Worm (Caenorhabditis elegans): ENCODE measurements around the gene bcas-2.

bcas-2 gene

ce11 chrIII:6283024-6283423 lies 37.4 kb upstream of the bcas-2 start:
- TF ChIP-seq nhr-11 (tag; optimal IDR thresholded peaks at IDR 0.05) (no peak), ama-1 (optimal IDR thresholded peaks at IDR 0.05) (no peak), tbx-2 (tag; optimal IDR thresholded peaks at IDR 0.05) (no peak), nhr-25 (tag; optimal IDR thresholded peaks at IDR 0.05) (no peak), ceh-9 (tag; optimal IDR thresholded peaks at IDR 0.05) (no peak), lin-15B (tag; optimal IDR thresholded peaks at IDR 0.05) (no peak), ztf-11 (tag; optimal IDR thresholded peaks at IDR 0.05) (no peak), nfya-1 (tag; optimal IDR thresholded peaks at IDR 0.05; ENCODE audit: insufficient read depth) (no peak), aly-2 (tag; optimal IDR thresholded peaks at IDR 0.05) (no peak), sea-2 (GFP tag; optimal IDR thresholded peaks at IDR 0.05) (no peak)

ce11 chrIII:6280070-6280596 lies 34.5 kb upstream of the bcas-2 start, which contains the start of gene hmg-1.2:
hmg-1.2 (plus strand) TSS chrIII:6280380.
- TF ChIP-seq daf-12 (tag; optimal IDR thresholded peaks at IDR 0.05) (no peak), elt-2 (tag; optimal IDR thresholded peaks at IDR 0.05) (peak; percentile 66), mdl-1 (tag; optimal IDR thresholded peaks at IDR 0.05) (no peak), ceh-82 (tag; optimal IDR thresholded peaks at IDR 0.05) (no peak), nfya-1 (tag; optimal IDR thresholded peaks at IDR 0.05; ENCODE audit: insufficient read depth) (peak; percentile 89), eor-1 (tag; optimal IDR thresholded peaks at IDR 0.05) (no peak), unc-62 (GFP tag; optimal IDR thresholded peaks at IDR 0.05) (peak; percentile 85), ZK546.5 (tag; optimal IDR thresholded peaks at IDR 0.05) (no peak), elt-3 (tag; optimal IDR thresholded peaks at IDR 0.05) (peak in 1 of 3 experiments; percentile 44), jun-1 (tag; optimal IDR thresholded peaks at IDR 0.05) (peak; percentile 88), pha-4 (tag; optimal IDR thresholded peaks at IDR 0.05) (peak; percentile 44), hmg-11 (tag; optimal IDR thresholded peaks at IDR 0.05) (peak; percentile 98), mml-1 (tag; optimal IDR thresholded peaks at IDR 0.05) (no peak), egl-27 (tag; optimal IDR thresholded peaks at IDR 0.05) (peak; percentile 33), nhr-11 (tag; optimal IDR thresholded peaks at IDR 0.05) (peak; percentile 24), ceh-28 (tag; optimal IDR thresholded peaks at IDR 0.05) (peak; percentile 76), nhr-237 (tag; optimal IDR thresholded peaks at IDR 0.05) (no peak), lin-39 (tag; optimal IDR thresholded peaks at IDR 0.05) (peak; percentile 70), ama-1 (optimal IDR thresholded peaks at IDR 0.05) (no peak), lin-15B (tag; optimal IDR thresholded peaks at IDR 0.05) (peak; percentile 48), nhr-76 (tag; optimal IDR thresholded peaks at IDR 0.05) (no peak), zag-1 (tag; optimal IDR thresholded peaks at IDR 0.05) (peak; percentile 47), fkh-10 (GFP tag; optimal IDR thresholded peaks at IDR 0.05) (no peak), nhr-77 (tag; optimal IDR thresholded peaks at IDR 0.05) (peak; percentile 2), tbx-2 (tag; optimal IDR thresholded peaks at IDR 0.05) (peak; percentile 34), nhr-28 (tag; optimal IDR thresholded peaks at IDR 0.05) (no peak), R02D3.7 (tag; optimal IDR thresholded peaks at IDR 0.05) (peak; percentile 67), sea-2 (GFP tag; optimal IDR thresholded peaks at IDR 0.05) (no peak), elt-1 (tag; optimal IDR thresholded peaks at IDR 0.05) (peak; percentile 49), fkh-2 (tag; optimal IDR thresholded peaks at IDR 0.05) (no peak), pqm-1 (tag; optimal IDR thresholded peaks at IDR 0.05) (peak; percentile 52), lsy-12 (tag; optimal IDR thresholded peaks at IDR 0.05) (peak; percentile 88), snpc-4 (tag; optimal IDR thresholded peaks at IDR 0.05) (peak; percentile 65), nhr-12 (tag; optimal IDR thresholded peaks at IDR 0.05) (no peak), egl-5 (tag; optimal IDR thresholded peaks at IDR 0.05) (peak; percentile 71), nhr-43 (tag; optimal IDR thresholded peaks at IDR 0.05; ENCODE audit: poor library complexity, severe bottlenecking) (peak; percentile 48), ceh-9 (tag; optimal IDR thresholded peaks at IDR 0.05) (no peak), nhr-23 (tag; optimal IDR thresholded peaks at IDR 0.05) (peak; percentile 88), fos-1 (tag; optimal IDR thresholded peaks at IDR 0.05) (no peak), aly-2 (tag; optimal IDR thresholded peaks at IDR 0.05) (no peak), nhr-25 (tag; optimal IDR thresholded peaks at IDR 0.05) (peak; percentile 87), nhr-67 (tag; optimal IDR thresholded peaks at IDR 0.05) (no peak)
